Worm (Caenorhabditis elegans): ENCODE results near the gene T06E4.5.

T06E4.5 gene

ce11 chrV:9672495-9672894 lies 41.5 kb downstream of the T06E4.5 start:
- no peak for TF ChIP-seq unc-62 (GFP tag; optimal IDR thresholded peaks at IDR 0.05)

ce11 chrV:9673199-9673843 lies 42.3 kb downstream of the T06E4.5 start, which contains the start of gene sulp-8:
TSS of gene sulp-8 (minus strand) at chrV:9673667.
- no peak for TF ChIP-seq unc-62 (GFP tag; optimal IDR thresholded peaks at IDR 0.05)

ce11 chrV:9677977-9678376 lies 46.9 kb downstream of the T06E4.5 start, which contains the start of gene cthd-1:
TSS of gene cthd-1 (plus strand) at chrV:9678277.
- no peak for TF ChIP-seq unc-62 (GFP tag; optimal IDR thresholded peaks at IDR 0.05)

ce11 chrV:9679166-9679565 lies 48.1 kb downstream of the T06E4.5 start, which contains the start of gene ZK287.9:
TSS of gene ZK287.9 (plus strand) at chrV:9679357.
- TF ChIP-seq unc-62 (GFP tag; optimal IDR thresholded peaks at IDR 0.05), result no peak

ce11 chrV:9680260-9680659 lies 49.2 kb downstream of the T06E4.5 start:
- no peak for TF ChIP-seq unc-62 (GFP tag; optimal IDR thresholded peaks at IDR 0.05)
